Fruit fly (Drosophila melanogaster): ENCODE data around the gene CG8004.
A peak's percentile ranks its signal among the peaks of the same experiment; 100 is the strongest.

Gene CG8004

DNA sequence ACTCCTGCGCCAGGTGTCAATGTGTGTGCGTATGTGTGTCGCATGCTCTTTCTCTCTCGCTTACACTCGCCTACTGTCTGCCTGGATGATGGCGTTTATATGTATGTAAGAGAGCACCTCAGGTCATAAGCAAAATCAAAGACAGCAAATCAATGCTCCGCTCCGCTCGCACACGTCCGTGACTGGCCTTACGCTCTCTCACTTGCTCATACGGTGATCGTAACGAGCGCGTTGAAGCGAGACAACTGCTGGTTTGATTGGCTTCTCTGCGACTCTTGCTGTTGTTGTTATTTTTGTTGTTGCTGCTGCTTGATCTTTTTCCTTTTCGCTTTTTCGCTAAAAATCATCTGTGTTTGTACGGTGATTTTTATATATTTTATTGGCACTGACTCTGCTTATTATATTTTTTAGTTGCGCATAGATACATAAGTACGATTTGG, 32.7 kb downstream of the CG8004 start (continued):
- peak; percentile 27 for TF ChIP-seq CG9727 (GFP tag; optimal IDR thresholded peaks at IDR 0.05)
- TF ChIP-seq CG2199 (GFP tag; IDR thresholded peaks at IDR 0.05): peak; percentile 89
- no peak for TF ChIP-seq Eip74EF (GFP tag; optimal IDR thresholded peaks at IDR 0.05)
- peak; percentile 46; the same call in 1 of the 2 replicates for TF ChIP-seq Adf1 (GFP tag; IDR thresholded peaks at IDR 0.05)
- TF ChIP-seq tup (GFP tag; optimal IDR thresholded peaks at IDR 0.05): no peak
- TF ChIP-seq CG11093 (GFP tag; IDR thresholded peaks at IDR 0.05): no peak
- TF ChIP-seq Drgx (GFP tag; IDR thresholded peaks at IDR 0.05): peak; percentile 64
- TF ChIP-seq CG43689 (GFP tag; IDR thresholded peaks at IDR 0.05): no peak
- TF ChIP-seq ato (GFP tag; IDR thresholded peaks at IDR 0.05; ENCODE audit: partially characterized antibody): no peak
- TF ChIP-seq onecut (GFP tag; IDR thresholded peaks at IDR 0.05): no peak
- no peak for TF ChIP-seq btn (GFP tag; optimal IDR thresholded peaks at IDR 0.05)
- TF ChIP-seq CHES-1-like (GFP tag; optimal IDR thresholded peaks at IDR 0.05): peak; percentile 24
- no peak for TF ChIP-seq phol (tag; optimal IDR thresholded peaks at IDR 0.05)
- TF ChIP-seq Doc3 (GFP tag; IDR thresholded peaks at IDR 0.05; ENCODE audit: partially characterized antibody): peak; percentile 25; the same call in 1 of the 3 replicates
- TF ChIP-seq CG8290 (GFP tag; optimal IDR thresholded peaks at IDR 0.05): no peak
- no peak for TF ChIP-seq CG8290 (tag; optimal IDR thresholded peaks at IDR 0.05)
- no peak for TF ChIP-seq dimm (GFP tag; IDR thresholded peaks at IDR 0.05)
- TF ChIP-seq bcd (GFP tag; optimal IDR thresholded peaks at IDR 0.05): no peak
- peak; percentile 71 for TF ChIP-seq kni (GFP tag; optimal IDR thresholded peaks at IDR 0.05)
- TF ChIP-seq psq (GFP tag; optimal IDR thresholded peaks at IDR 0.05): no peak
- TF ChIP-seq toy (GFP tag; IDR thresholded peaks at IDR 0.05): no peak
- no peak for TF ChIP-seq CG18764 (GFP tag; optimal IDR thresholded peaks at IDR 0.05)
- TF ChIP-seq CG14965 (GFP tag; optimal IDR thresholded peaks at IDR 0.05; ENCODE audit: borderline replicate concordance): no peak
- TF ChIP-seq Ptx1 (GFP tag; IDR thresholded peaks at IDR 0.05): no peak
- TF ChIP-seq CG3407 (GFP tag; optimal IDR thresholded peaks at IDR 0.05): no peak
- no peak for TF ChIP-seq CG7556 (GFP tag; optimal IDR thresholded peaks at IDR 0.05)
- TF ChIP-seq CG7987 (GFP tag; optimal IDR thresholded peaks at IDR 0.05): peak; percentile 9
- peak; percentile 17; the same call in 1 of the 2 replicates for TF ChIP-seq E2f2 (GFP tag; IDR thresholded peaks at IDR 0.05)
- TF ChIP-seq CG14441 (GFP tag; IDR thresholded peaks at IDR 0.05): no peak
- TF ChIP-seq CG12219 (GFP tag; optimal IDR thresholded peaks at IDR 0.05): no peak
- TF ChIP-seq CG31441 (GFP tag; IDR thresholded peaks at IDR 0.05): no peak
- TF ChIP-seq mld (GFP tag; IDR thresholded peaks at IDR 0.05; ENCODE audit: partially characterized antibody): no peak
- no peak for TF ChIP-seq gce (GFP tag; IDR thresholded peaks at IDR 0.05)
- TF ChIP-seq Optix (GFP tag; IDR thresholded peaks at IDR 0.05): no peak
- no peak for TF ChIP-seq Lpt (GFP tag; optimal IDR thresholded peaks at IDR 0.05)
- no peak for TF ChIP-seq CG9817 (tag; optimal IDR thresholded peaks at IDR 0.05)
- peak; percentile 92 for TF ChIP-seq Nf-YB (GFP tag; optimal IDR thresholded peaks at IDR 0.05)
- no peak for TF ChIP-seq nmo (GFP tag; optimal IDR thresholded peaks at IDR 0.05)
- peak; percentile 27 for TF ChIP-seq CG13775 (GFP tag; optimal IDR thresholded peaks at IDR 0.05)
- TF ChIP-seq Hr39 (optimal IDR thresholded peaks at IDR 0.05): no peak
- TF ChIP-seq CG10366 (GFP tag; IDR thresholded peaks at IDR 0.05): no peak
- TF ChIP-seq Gug (GFP tag; IDR thresholded peaks at IDR 0.05): no peak
- peak; percentile 19 for TF ChIP-seq CG17385 (GFP tag; optimal IDR thresholded peaks at IDR 0.05)
- TF ChIP-seq kah (GFP tag; optimal IDR thresholded peaks at IDR 0.05): peak; percentile 66
- no peak for TF ChIP-seq nerfin-2 (GFP tag; IDR thresholded peaks at IDR 0.05; ENCODE audit: partially characterized antibody)
- TF ChIP-seq MTF-1 (GFP tag; optimal IDR thresholded peaks at IDR 0.05; ENCODE audit: borderline replicate concordance): no peak
- TF ChIP-seq CG15011 (GFP tag; optimal IDR thresholded peaks at IDR 0.05): no peak
- no peak for TF ChIP-seq CG12299 (tag; optimal IDR thresholded peaks at IDR 0.05)
- TF ChIP-seq CG12155 (GFP tag; optimal IDR thresholded peaks at IDR 0.05): peak; percentile 61
- no peak for TF ChIP-seq CG17912 (GFP tag; optimal IDR thresholded peaks at IDR 0.05)
- no peak for TF ChIP-seq mirr (GFP tag; optimal IDR thresholded peaks at IDR 0.05)
- TF ChIP-seq CG31365 (tag; optimal IDR thresholded peaks at IDR 0.05): peak; percentile 3
